Worm (Caenorhabditis elegans) whole organism, mixed stage, embryonic: ENCODE results near the gene zhit-2.

Experiments
- M03D4.4 ChIP-seq: sonication (generic microtip); optimal IDR thresholded peaks from 2 replicates; lab custom pipeline; 2017; ENCODE audit warnings: mild to moderate bottlenecking, missing genetic modification characterization, missing compliant biosample characterization
- bed-3 ChIP-seq: fragments of 200-800 bp; sonication (Bioruptor generic); optimal IDR thresholded peaks from 3 replicates; lab custom pipeline; 2018; ENCODE audit warnings: mild to moderate bottlenecking, missing genetic modification characterization, moderate library complexity, missing compliant biosample characterization
- blmp-1 ChIP-seq: fragments of 150-350 bp; optimal IDR thresholded peaks from 2 replicates; lab custom pipeline; 2014; ENCODE audit warnings: missing biosample characterization, missing genetic modification characterization
- ceh-43 ChIP-seq: fragments of 200-800 bp; sonication (Bioruptor generic); optimal IDR thresholded peaks from 2 replicates; lab custom pipeline; 2018; ENCODE audit warnings: mild to moderate bottlenecking, missing genetic modification characterization, moderate library complexity, missing compliant biosample characterization
- ceh-83 ChIP-seq: fragments of 200-800 bp; sonication (Bioruptor generic); optimal IDR thresholded peaks from 2 replicates; lab custom pipeline; 2018; ENCODE audit warnings: mild to moderate bottlenecking, missing genetic modification characterization, missing compliant biosample characterization
- ces-1 ChIP-seq: fragments of 150-350 bp; optimal IDR thresholded peaks from 2 replicates; lab custom pipeline; 2014; ENCODE audit warnings: missing biosample characterization, missing genetic modification reagents, missing genetic modification characterization
- drap-1 ChIP-seq: fragments of 200-800 bp; sonication (Bioruptor generic); optimal IDR thresholded peaks from 3 replicates; lab custom pipeline; 2018; ENCODE audit warnings: mild to moderate bottlenecking, missing genetic modification characterization, missing compliant biosample characterization
- elt-1 ChIP-seq: sonication (generic microtip); optimal IDR thresholded peaks from 2 replicates; lab custom pipeline; 2017; ENCODE audit warnings: missing genetic modification characterization, mild to moderate bottlenecking, missing compliant biosample characterization, antibody characterized with exemption, moderate library complexity, borderline replicate concordance; ENCODE audit not compliant: insufficient read depth
- elt-3 ChIP-seq: fragments of 150-350 bp; optimal IDR thresholded peaks from 2 replicates; lab custom pipeline; 2014; ENCODE audit warnings: missing biosample characterization, missing genetic modification characterization
- flh-1 ChIP-seq: fragments of 200-800 bp; sonication (Bioruptor generic); optimal IDR thresholded peaks from 2 replicates; lab custom pipeline; 2018; ENCODE audit warnings: mild to moderate bottlenecking, missing genetic modification characterization, moderate library complexity, missing compliant biosample characterization
- ham-2 ChIP-seq: fragments of 200-800 bp; sonication (Bioruptor generic); optimal IDR thresholded peaks from 2 replicates; lab custom pipeline; 2018; ENCODE audit warnings: mild to moderate bottlenecking, missing genetic modification characterization, missing compliant biosample characterization
- hlh-1 ChIP-seq: fragments of 150-350 bp; optimal IDR thresholded peaks from 2 replicates; lab custom pipeline; 2014; ENCODE audit warnings: missing biosample characterization, missing genetic modification reagents, missing genetic modification characterization
- lin-13 ChIP-seq: fragments of 150-350 bp; optimal IDR thresholded peaks from 2 replicates; lab custom pipeline; 2014; ENCODE audit warnings: missing biosample characterization, missing genetic modification characterization
- lin-32 ChIP-seq: fragments of 200-800 bp; sonication (Bioruptor generic); optimal IDR thresholded peaks from 2 replicates; lab custom pipeline; 2018; ENCODE audit warnings: mild to moderate bottlenecking, missing genetic modification characterization, missing compliant biosample characterization
- lsy-2 ChIP-seq: fragments of 150-350 bp; optimal IDR thresholded peaks from 2 replicates; lab custom pipeline; 2014; ENCODE audit warnings: missing biosample characterization, missing genetic modification characterization
- mab-5 ChIP-seq: fragments of 150-350 bp; optimal IDR thresholded peaks from 2 replicates; lab custom pipeline; 2014; ENCODE audit warnings: missing biosample characterization, missing genetic modification characterization
- mep-1 ChIP-seq: fragments of 150-350 bp; optimal IDR thresholded peaks from 2 replicates; lab custom pipeline; 2017; ENCODE audit warnings: missing biosample characterization, missing genetic modification reagents, missing genetic modification characterization, inconsistent platforms
- mls-2 ChIP-seq: sonication (generic microtip); optimal IDR thresholded peaks from 2 replicates; lab custom pipeline; 2016; ENCODE audit warnings: mild to moderate bottlenecking, missing genetic modification characterization, moderate library complexity, missing compliant biosample characterization
- nhr-12 ChIP-seq: fragments of 150-350 bp; optimal IDR thresholded peaks from 2 replicates; lab custom pipeline; 2014; ENCODE audit warnings: missing biosample characterization, missing genetic modification characterization
- nhr-237 ChIP-seq: fragments of 150-350 bp; optimal IDR thresholded peaks from 2 replicates; lab custom pipeline; 2014; ENCODE audit warnings: missing biosample characterization, missing genetic modification characterization
- nhr-28 ChIP-seq: fragments of 150-350 bp; optimal IDR thresholded peaks from 2 replicates; lab custom pipeline; 2014; ENCODE audit warnings: missing biosample characterization, missing genetic modification characterization
- nhr-76 ChIP-seq: sonication (generic microtip); optimal IDR thresholded peaks from 2 replicates; lab custom pipeline; 2017; ENCODE audit warnings: missing biosample characterization, missing genetic modification characterization
- pha-4 ChIP-seq: fragments of 150-350 bp; optimal IDR thresholded peaks from 2 replicates; lab custom pipeline; 2018; ENCODE audit warnings: missing biosample characterization, missing genetic modification reagents, missing genetic modification characterization
- sem-2 ChIP-seq: fragments of 200-800 bp; sonication (Bioruptor generic); optimal IDR thresholded peaks from 2 replicates; lab custom pipeline; 2018; ENCODE audit warnings: mild to moderate bottlenecking, missing genetic modification characterization, missing compliant biosample characterization
- snpc-4 ChIP-seq: fragments of 150-350 bp; optimal IDR thresholded peaks from 2 replicates; lab custom pipeline; 2014; ENCODE audit warnings: missing biosample characterization, missing genetic modification characterization
- sptf-1 ChIP-seq: sonication (generic microtip); optimal IDR thresholded peaks from 2 replicates; lab custom pipeline; 2017; ENCODE audit warnings: mild to moderate bottlenecking, missing genetic modification characterization, moderate library complexity, missing compliant biosample characterization
- tbx-8 ChIP-seq: fragments of 200-800 bp; sonication (Bioruptor generic); optimal IDR thresholded peaks from 2 replicates; lab custom pipeline; 2018; ENCODE audit warnings: mild to moderate bottlenecking, missing genetic modification characterization, moderate library complexity, missing compliant biosample characterization
- unc-120 ChIP-seq: sonication (generic microtip); optimal IDR thresholded peaks from 2 replicates; lab custom pipeline; 2017; ENCODE audit warnings: missing genetic modification characterization, missing compliant biosample characterization; ENCODE audit not compliant: poor library complexity, severe bottlenecking
- unc-62 ChIP-seq: fragments of 150-350 bp; optimal IDR thresholded peaks from 2 replicates; lab custom pipeline; 2014; ENCODE audit warnings: missing biosample characterization, missing genetic modification reagents, missing genetic modification characterization
- zip-8 ChIP-seq: fragments of 150-350 bp; optimal IDR thresholded peaks from 2 replicates; lab custom pipeline; 2014; ENCODE audit warnings: missing biosample characterization, missing genetic modification characterization
- ztf-11 ChIP-seq: fragments of 150-350 bp; optimal IDR thresholded peaks from 2 replicates; lab custom pipeline; 2014; ENCODE audit warnings: missing biosample characterization, missing genetic modification characterization

zhit-2 gene

DNA sequence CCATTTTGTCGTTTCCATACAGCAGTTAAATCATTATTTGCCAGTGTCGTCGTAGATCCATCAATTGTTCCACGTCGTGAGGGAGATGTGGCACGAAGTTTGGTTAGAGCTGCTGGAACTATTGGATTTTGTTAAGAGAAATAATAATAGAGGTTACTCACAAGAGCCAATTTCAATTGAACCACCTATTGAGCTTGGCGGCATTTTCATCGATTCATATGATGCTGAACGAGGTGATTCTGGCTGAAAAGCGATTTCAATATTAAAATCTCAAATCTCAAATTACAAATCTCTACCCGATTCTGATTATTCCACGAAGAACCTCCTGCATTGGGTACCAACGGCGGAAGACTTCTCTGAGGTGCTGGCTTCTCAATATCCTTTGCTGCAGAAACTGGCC, 13.7 kb upstream of the zhit-2 start:
- TF ChIP-seq ham-2 = no peak
- no peak for TF ChIP-seq mab-5 (tag; lab: Kevin White, UChicago)
- TF ChIP-seq blmp-1 (tag; lab: Kevin White, UChicago) = no peak
- no peak for TF ChIP-seq lsy-2 (tag; lab: Kevin White, UChicago)
- TF ChIP-seq sem-2 (GFP tag; lab: Kevin White, UChicago) = no peak
- no peak for TF ChIP-seq lin-13
- TF ChIP-seq hlh-1 (tag; lab: Kevin White, UChicago) = no peak
- no peak for TF ChIP-seq nhr-12 (tag; lab: Kevin White, UChicago)
- TF ChIP-seq snpc-4 (tag; lab: Kevin White, UChicago) = no peak
- TF ChIP-seq tbx-8 (GFP tag; lab: Kevin White, UChicago) = no peak
- no peak for TF ChIP-seq lin-32
- TF ChIP-seq flh-1 = no peak
- TF ChIP-seq sptf-1 (tag; lab: Kevin White, UChicago) = no peak
- no peak for TF ChIP-seq unc-62 (GFP tag; lab: Kevin White, UChicago)
- TF ChIP-seq nhr-76 (tag; lab: Kevin White, UChicago) = no peak
- TF ChIP-seq, all 35 proteins: peak for 0

DNA sequence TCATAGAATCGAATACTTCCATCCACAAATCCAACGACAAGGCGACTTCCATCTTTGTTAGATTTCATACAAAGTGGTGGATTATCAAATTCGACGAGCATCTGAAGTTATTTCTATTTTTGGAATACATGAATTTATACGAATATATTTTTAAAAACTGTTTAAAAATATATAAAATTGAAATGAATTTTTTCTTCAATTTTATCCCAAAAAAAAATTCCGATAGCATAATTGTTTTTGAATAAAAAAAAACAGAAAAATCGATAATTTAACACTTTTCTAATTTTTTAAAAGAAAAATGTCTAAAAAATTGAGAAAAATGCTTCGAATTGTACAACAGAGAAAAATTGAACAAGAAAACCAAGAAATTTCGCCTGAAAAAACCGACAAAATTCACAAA, 3.4 kb upstream of the zhit-2 start, which contains the start of gene Y44F5A.1:
Gene Y44F5A.1 (minus strand): TSS at position 101 of the 400 bp plus-strand sequence.
- no peak for TF ChIP-seq hlh-1 (tag; lab: Kevin White, UChicago)
- TF ChIP-seq sptf-1 (tag; lab: Kevin White, UChicago) = no peak
- TF ChIP-seq flh-1 = no peak
- no peak for TF ChIP-seq nhr-237 (tag; lab: Kevin White, UChicago)
- TF ChIP-seq lsy-2 (tag; lab: Kevin White, UChicago) = no peak
- no peak for TF ChIP-seq mls-2 (tag; lab: Kevin White, UChicago)

DNA sequence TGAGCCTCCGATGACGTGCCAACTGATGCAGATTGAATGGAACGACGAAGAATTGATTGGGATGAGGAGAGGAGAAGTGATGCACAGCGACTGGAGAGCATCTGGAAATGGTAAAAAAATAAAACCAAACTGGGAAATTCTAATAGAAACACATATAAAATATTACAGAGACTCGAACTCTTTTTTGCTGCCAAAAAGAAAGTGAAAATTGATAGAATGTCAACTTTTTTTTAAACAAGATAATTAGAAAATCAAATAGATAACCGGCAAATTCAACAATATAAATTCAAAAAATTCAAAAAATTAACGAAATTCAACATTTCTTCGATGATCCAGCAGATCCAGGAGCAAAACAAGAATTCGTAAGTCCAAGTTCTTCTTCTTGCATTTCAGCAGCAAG, 724 bp downstream of the zhit-2 start, which contains the start of gene mrpl-21:
Gene mrpl-21 (minus strand): TSS at position 101 of the 400 bp plus-strand sequence.
- TF ChIP-seq ztf-11 (tag; lab: Kevin White, UChicago) = no peak
- no peak for TF ChIP-seq zip-8
- TF ChIP-seq blmp-1 (tag; lab: Kevin White, UChicago) = no peak
- TF ChIP-seq mep-1 = no peak
- no peak for TF ChIP-seq ces-1 (GFP tag; lab: Kevin White, UChicago)
- TF ChIP-seq elt-3 (tag; lab: Kevin White, UChicago) = no peak
- TF ChIP-seq elt-1 (tag; lab: Kevin White, UChicago) = no peak
- no peak for TF ChIP-seq mab-5 (tag; lab: Kevin White, UChicago)
- no peak for TF ChIP-seq drap-1 (GFP tag; lab: Kevin White, UChicago)

DNA sequence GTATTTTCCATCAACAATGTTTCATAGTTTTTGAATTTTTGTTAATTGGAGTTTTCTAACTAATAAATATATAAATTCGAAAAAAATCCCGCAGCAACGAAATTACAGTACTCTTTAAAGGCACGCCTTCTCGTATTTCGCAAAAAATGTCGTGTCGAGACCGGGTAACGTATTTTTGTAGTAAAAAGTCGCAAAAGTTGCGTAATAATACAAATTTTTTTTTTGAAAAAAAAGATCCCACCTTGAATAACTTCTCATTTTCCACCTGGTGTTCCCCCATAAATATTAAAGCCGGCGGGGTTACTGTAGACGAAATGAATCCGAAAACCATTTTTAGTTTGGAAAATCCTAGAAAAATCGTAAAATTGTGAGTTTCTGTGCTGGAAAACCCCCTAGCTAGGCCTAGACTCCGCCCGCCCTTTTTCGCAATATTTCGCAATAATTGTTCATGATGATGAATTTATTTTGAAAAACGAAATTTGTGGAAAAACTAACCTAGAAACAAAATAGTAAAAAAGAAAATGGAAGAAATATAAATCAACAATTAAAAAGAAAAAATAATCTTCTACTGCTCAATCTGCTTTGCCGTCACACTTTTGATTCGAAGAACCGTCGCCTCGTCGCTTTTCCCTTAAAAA, 1.8 kb downstream of the zhit-2 start, which contains the start of gene F43C1.7:
Gene F43C1.7 (minus strand): TSS at position 351 of the 638 bp plus-strand sequence.
- TF ChIP-seq zip-8 (peak; percentile 60), hlh-1 (tag; lab: Kevin White, UChicago) (no peak)

DNA sequence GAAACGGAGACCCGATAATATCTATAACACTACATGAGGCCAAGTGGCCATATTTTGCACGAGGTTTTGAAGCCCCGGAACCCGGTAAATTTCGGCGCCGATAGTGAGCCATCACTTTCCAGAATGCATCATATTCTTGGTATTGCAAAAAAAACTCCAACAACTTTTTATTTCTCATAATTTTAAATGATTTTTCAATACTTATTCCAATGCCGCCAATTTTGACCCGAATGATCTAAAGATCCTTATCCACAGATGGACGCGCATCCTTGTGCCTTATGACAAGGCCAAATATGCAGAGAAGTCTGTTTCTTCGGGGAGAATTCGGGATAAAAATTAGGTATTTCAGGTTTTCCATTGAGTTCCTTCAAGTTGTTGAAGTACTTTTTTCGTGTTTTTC, 3.0 kb downstream of the zhit-2 start:
- no peak for TF ChIP-seq ztf-11 (tag; lab: Kevin White, UChicago)
- TF ChIP-seq zip-8 = no peak
- TF ChIP-seq blmp-1 (tag; lab: Kevin White, UChicago) = no peak
- peak; percentile 54 for TF ChIP-seq elt-1 (tag; lab: Kevin White, UChicago)
- TF ChIP-seq, all 35 proteins: peak for 1

DNA sequence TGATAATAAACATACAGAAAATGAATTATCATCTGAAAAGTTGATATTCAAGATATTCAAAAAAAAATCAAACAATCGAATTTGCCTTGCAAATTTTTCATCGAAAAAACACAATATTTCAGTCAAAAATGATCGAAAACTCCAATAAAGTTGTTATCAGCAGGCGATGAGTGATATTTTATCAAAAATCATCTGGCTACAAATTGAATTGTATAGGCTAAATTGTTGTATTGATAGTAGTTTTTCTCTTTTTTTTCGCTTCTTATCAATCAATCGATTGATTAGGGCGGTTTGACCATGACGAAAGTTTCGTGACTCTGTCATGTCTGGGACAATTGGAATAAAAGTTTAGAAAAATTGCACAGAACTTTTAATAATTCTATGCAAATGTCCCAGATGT, 4.1 kb downstream of the zhit-2 start:
- no peak for TF ChIP-seq M03D4.4
- TF ChIP-seq pha-4 (tag; lab: Kevin White, UChicago) = no peak
- no peak for TF ChIP-seq sem-2 (GFP tag; lab: Kevin White, UChicago)
- TF ChIP-seq drap-1 (GFP tag; lab: Kevin White, UChicago) = no peak
- no peak for TF ChIP-seq ceh-43
- no peak for TF ChIP-seq snpc-4 (tag; lab: Kevin White, UChicago)
- TF ChIP-seq elt-1 (tag; lab: Kevin White, UChicago) = no peak
- TF ChIP-seq nhr-237 (tag; lab: Kevin White, UChicago) = no peak
- TF ChIP-seq nhr-28 = no peak
- no peak for TF ChIP-seq ceh-83 (GFP tag; lab: Kevin White, UChicago)
- TF ChIP-seq lin-13 = no peak
- TF ChIP-seq unc-120 = no peak
- TF ChIP-seq bed-3 (GFP tag; lab: Kevin White, UChicago) = no peak
- no peak for TF ChIP-seq elt-3 (tag; lab: Kevin White, UChicago)
- TF ChIP-seq hlh-1 (tag; lab: Kevin White, UChicago) = no peak
- no peak for TF ChIP-seq blmp-1 (tag; lab: Kevin White, UChicago)
